Worm (Caenorhabditis elegans): ENCODE data around the gene C05E11.6.

The C05E11.6 gene

ce11 chrX:4523887-4524350, 38.0 kb upstream of the C05E11.6 start, which contains the start of gene pdi-2 (continued):
- TF ChIP-seq nhr-12 (tag; optimal IDR thresholded peaks at IDR 0.05) (no peak), irx-1 (tag; optimal IDR thresholded peaks at IDR 0.05) (peak; percentile 55), unc-62 (GFP tag; optimal IDR thresholded peaks at IDR 0.05) (no peak), zag-1 (tag; optimal IDR thresholded peaks at IDR 0.05) (no peak), ceh-88 (GFP tag; IDR thresholded peaks at IDR 0.05) (no peak), fkh-8 (tag; optimal IDR thresholded peaks at IDR 0.05) (peak; percentile 72), nhr-77 (tag; optimal IDR thresholded peaks at IDR 0.05) (peak; percentile 61), nhr-11 (tag; optimal IDR thresholded peaks at IDR 0.05) (no peak), nhr-20 (tag; optimal IDR thresholded peaks at IDR 0.05) (peak; percentile 72), C34B4.2 (tag; optimal IDR thresholded peaks at IDR 0.05) (no peak), lin-13 (GFP tag; optimal IDR thresholded peaks at IDR 0.05) (peak; percentile 75), C16A3.4 (tag; optimal IDR thresholded peaks at IDR 0.05) (peak; percentile 49), egl-13 (tag; optimal IDR thresholded peaks at IDR 0.05) (peak; percentile 20), xbp-1 (tag; optimal IDR thresholded peaks at IDR 0.05) (peak; percentile 100), F16B12.6 (tag; optimal IDR thresholded peaks at IDR 0.05) (peak; percentile 26), ceh-8 (GFP tag; optimal IDR thresholded peaks at IDR 0.05) (peak; percentile 51), fos-1 (tag; optimal IDR thresholded peaks at IDR 0.05) (peak; percentile 24), nhr-237 (tag; optimal IDR thresholded peaks at IDR 0.05) (no peak), hlh-17 (GFP tag; optimal IDR thresholded peaks at IDR 0.05; ENCODE audit: borderline replicate concordance) (no peak), sptf-1 (tag; optimal IDR thresholded peaks at IDR 0.05) (no peak), pqm-1 (tag; optimal IDR thresholded peaks at IDR 0.05) (no peak), mdl-1 (tag; optimal IDR thresholded peaks at IDR 0.05) (peak in 1 of 2 experiments; percentile 79), nhr-28 (tag; optimal IDR thresholded peaks at IDR 0.05) (no peak), pax-3 (tag; optimal IDR thresholded peaks at IDR 0.05) (peak; percentile 73), mep-1 (tag; optimal IDR thresholded peaks at IDR 0.05) (peak; percentile 79), ztf-4 (tag; optimal IDR thresholded peaks at IDR 0.05) (no peak), skn-1 (tag; optimal IDR thresholded peaks at IDR 0.05) (peak; percentile 46), ceh-90 (tag; optimal IDR thresholded peaks at IDR 0.05) (no peak), hpl-2 (GFP tag; optimal IDR thresholded peaks at IDR 0.05) (no peak), fkh-10 (GFP tag; optimal IDR thresholded peaks at IDR 0.05) (peak; percentile 53), lsy-2 (tag; optimal IDR thresholded peaks at IDR 0.05) (peak; percentile 83 to 89), snpc-4 (tag; optimal IDR thresholded peaks at IDR 0.05) (no peak), efl-1 (optimal IDR thresholded peaks at IDR 0.05) (peak; percentile 39 to 54), efl-1 (GFP tag; optimal IDR thresholded peaks at IDR 0.05 in 1 of 2) (peak; percentile 5 to 89), Y116A8C.19 (tag; optimal IDR thresholded peaks at IDR 0.05; ENCODE audit: borderline replicate concordance) (no peak), nhr-90 (tag; optimal IDR thresholded peaks at IDR 0.05; ENCODE audit: poor library complexity) (peak; percentile 80), blmp-1 (tag; optimal IDR thresholded peaks at IDR 0.05) (peak; percentile 92), lir-3 (tag; optimal IDR thresholded peaks at IDR 0.05; ENCODE audit: poor library complexity) (no peak), tlp-1 (tag; optimal IDR thresholded peaks at IDR 0.05) (no peak), ceh-82 (tag; optimal IDR thresholded peaks at IDR 0.05) (peak; percentile 43 to 85 (median 60)), elt-2 (tag; optimal IDR thresholded peaks at IDR 0.05) (peak; percentile 61), grh-1 (GFP tag; IDR thresholded peaks at IDR 0.05) (peak; percentile 92), mef-2 (tag; optimal IDR thresholded peaks at IDR 0.05) (no peak), lin-39 (tag; optimal IDR thresholded peaks at IDR 0.05) (no peak), ama-1 (optimal IDR thresholded peaks at IDR 0.05) (peak; percentile 69), ceh-63 (GFP tag; optimal IDR thresholded peaks at IDR 0.05) (no peak), elt-3 (tag; optimal IDR thresholded peaks at IDR 0.05) (peak in 4 of 6 experiments; percentile 4 to 75 (median 46)), unc-98 (GFP tag; IDR thresholded peaks at IDR 0.05) (no peak), mab-9 (GFP tag; IDR thresholded peaks at IDR 0.05) (peak; percentile 69), dsc-1 (tag; optimal IDR thresholded peaks at IDR 0.05) (peak; percentile 22), sox-4 (tag; optimal IDR thresholded peaks at IDR 0.05) (no peak), swsn-7 (tag; optimal IDR thresholded peaks at IDR 0.05) (peak; percentile 77), aha-1 (tag; optimal IDR thresholded peaks at IDR 0.05) (peak; percentile 61), lin-35 (GFP tag; optimal IDR thresholded peaks at IDR 0.05) (peak; percentile 48 to 73), ets-5 (GFP tag; IDR thresholded peaks at IDR 0.05) (no peak)
